Fruit fly (Drosophila melanogaster) whole organism, embryonic: Measurements from ENCODE around the gene CG6356.

Source experiments
- Abd-B ChIP-seq: fragments of 200-800 bp; sonication (Bioruptor generic); optimal IDR thresholded peaks from 2 replicates; lab custom pipeline; 2018; ENCODE audit warnings: missing biosample characterization, mild to moderate bottlenecking, missing genetic modification characterization, moderate library complexity
- Ada2b ChIP-seq: fragments of 200-800 bp; sonication (Bioruptor generic); IDR thresholded peaks from 2 replicates; pipeline ENCODE4 v1.3.6; 2022; ENCODE audit warnings: missing biosample characterization, missing genetic modification characterization
- Atf6 ChIP-seq: fragments of 200-800 bp; sonication (Bioruptor generic); IDR thresholded peaks from 2 replicates; pipeline ENCODE4 v1.3.6; 2022; ENCODE audit warnings: missing biosample characterization, missing genetic modification characterization
- Blimp-1 ChIP-seq: fragments of 200-800 bp; sonication (Bioruptor generic); optimal IDR thresholded peaks from 3 replicates; lab custom pipeline; 2018; ENCODE audit warnings: missing biosample characterization, missing genetic modification characterization, mild to moderate bottlenecking, moderate library complexity, missing genetic modification reagents
- CG1024 ChIP-seq: fragments of 200-800 bp; sonication (Bioruptor generic); IDR thresholded peaks from 2 replicates; pipeline ENCODE4 v1.3.6; 2022; ENCODE audit warnings: missing biosample characterization, missing genetic modification characterization
- CG10431 ChIP-seq: fragments of 200-800 bp; sonication (Bioruptor generic); optimal IDR thresholded peaks from 3 replicates; lab custom pipeline; 2018; ENCODE audit warnings: missing biosample characterization, mild to moderate bottlenecking, missing genetic modification characterization
- CG14860 ChIP-seq: fragments of 200-800 bp; sonication (Bioruptor generic); IDR thresholded peaks from 3 replicates; pipeline ENCODE4 v1.3.6; 2022; ENCODE audit warnings: missing biosample characterization, missing genetic modification characterization; ENCODE audit not compliant: partially characterized antibody
- CG15601 ChIP-seq: fragments of 200-800 bp; sonication (Bioruptor generic); optimal IDR thresholded peaks from 3 replicates; lab custom pipeline; 2019; ENCODE audit warnings: missing biosample characterization, mild to moderate bottlenecking, missing genetic modification characterization, moderate library complexity
- CG15696 ChIP-seq: fragments of 200-800 bp; sonication (Bioruptor generic); optimal IDR thresholded peaks from 2 replicates; lab custom pipeline; 2019; ENCODE audit warnings: missing biosample characterization, mild to moderate bottlenecking, missing genetic modification characterization, moderate library complexity
- CG1602 ChIP-seq: fragments of 200-800 bp; sonication (Bioruptor generic); optimal IDR thresholded peaks from 3 replicates; lab custom pipeline; 2016; ENCODE audit warnings: missing biosample characterization, missing genetic modification characterization
- CG1603 ChIP-seq: fragments of 200-800 bp; sonication (Bioruptor generic); optimal IDR thresholded peaks from 2 replicates; lab custom pipeline; 2019; ENCODE audit warnings: missing biosample characterization, mild to moderate bottlenecking, missing genetic modification characterization, moderate library complexity
- CG16779 ChIP-seq: fragments of 200-800 bp; sonication (Bioruptor generic); IDR thresholded peaks from 2 replicates; pipeline ENCODE4 v1.3.6; 2022; ENCODE audit warnings: missing biosample characterization, missing genetic modification characterization
- CG16815 ChIP-seq: fragments of 200-800 bp; sonication (Bioruptor generic); optimal IDR thresholded peaks from 3 replicates; lab custom pipeline; 2017; ENCODE audit warnings: missing biosample characterization, mild to moderate bottlenecking, missing genetic modification characterization
- CG17328 ChIP-seq: fragments of 200-800 bp; sonication (Bioruptor generic); IDR thresholded peaks from 2 replicates; pipeline ENCODE4 v1.3.6; 2022; ENCODE audit warnings: missing biosample characterization, missing genetic modification characterization
- CG17568 ChIP-seq: fragments of 200-800 bp; sonication (Bioruptor generic); optimal IDR thresholded peaks from 2 replicates; lab custom pipeline; 2018; ENCODE audit warnings: missing biosample characterization, mild to moderate bottlenecking, missing genetic modification characterization, moderate library complexity
- CG31365 ChIP-seq: fragments of 200-800 bp; sonication (Bioruptor generic); optimal IDR thresholded peaks from 2 replicates; lab custom pipeline; 2018; ENCODE audit warnings: missing biosample characterization, mild to moderate bottlenecking, missing genetic modification characterization
- CG3281 ChIP-seq: fragments of 200-800 bp; sonication (Bioruptor generic); optimal IDR thresholded peaks from 3 replicates; lab custom pipeline; 2017; ENCODE audit warnings: missing biosample characterization, mild to moderate bottlenecking, missing genetic modification characterization
- CG3995 ChIP-seq: fragments of 200-800 bp; sonication (Bioruptor generic); optimal IDR thresholded peaks from 3 replicates; lab custom pipeline; 2016; ENCODE audit warnings: missing biosample characterization, missing genetic modification characterization
- CG4328 ChIP-seq: fragments of 200-800 bp; sonication (Bioruptor generic); optimal IDR thresholded peaks from 3 replicates; lab custom pipeline; 2017; ENCODE audit warnings: missing biosample characterization, missing genetic modification reagents, missing genetic modification characterization
- CG43689 ChIP-seq: fragments of 200-800 bp; sonication (Bioruptor generic); IDR thresholded peaks from 2 replicates; pipeline ENCODE4 v1.3.6; 2022; ENCODE audit warnings: missing biosample characterization, missing genetic modification characterization
- CG5953 ChIP-seq: fragments of 200-800 bp; sonication (Bioruptor generic); IDR thresholded peaks from 2 replicates; pipeline ENCODE4 v1.3.6; 2022; ENCODE audit warnings: missing biosample characterization, missing genetic modification characterization
- CG6254 ChIP-seq: fragments of 200-800 bp; sonication (Bioruptor generic); optimal IDR thresholded peaks from 3 replicates; lab custom pipeline; 2017; ENCODE audit warnings: mild to moderate bottlenecking, missing biosample characterization, missing genetic modification reagents, missing genetic modification characterization
- CG9215 ChIP-seq: fragments of 200-800 bp; sonication (Bioruptor generic); IDR thresholded peaks from 2 replicates; pipeline ENCODE4 v1.3.6; 2022; ENCODE audit warnings: missing biosample characterization, missing genetic modification characterization
- Drgx ChIP-seq: fragments of 200-800 bp; sonication (Bioruptor generic); IDR thresholded peaks from 2 replicates; pipeline ENCODE4 v1.3.6; 2022; ENCODE audit warnings: missing biosample characterization, missing genetic modification characterization
- Ets65A ChIP-seq: fragments of 200-800 bp; sonication (Bioruptor generic); peaks from one replicate; lab custom pipeline; 2016; ENCODE audit warnings: missing biosample characterization, missing genetic modification characterization
- HLH4C ChIP-seq: fragments of 200-800 bp; sonication (Bioruptor generic); IDR thresholded peaks from 3 replicates; pipeline ENCODE4 v1.3.6; 2022; ENCODE audit warnings: missing biosample characterization, missing genetic modification characterization; ENCODE audit not compliant: partially characterized antibody
- Mad ChIP-seq: fragments of 200-800 bp; sonication (Bioruptor generic); optimal IDR thresholded peaks from 2 replicates; lab custom pipeline; 2016; ENCODE audit warnings: missing biosample characterization, missing genetic modification characterization
- Meics ChIP-seq: fragments of 200-800 bp; sonication (Bioruptor generic); optimal IDR thresholded peaks from 2 replicates; lab custom pipeline; 2017; ENCODE audit warnings: missing biosample characterization, mild to moderate bottlenecking, missing genetic modification characterization
- Nf-YB ChIP-seq: fragments of 200-800 bp; sonication (Bioruptor generic); optimal IDR thresholded peaks from 3 replicates; lab custom pipeline; 2019; ENCODE audit warnings: missing biosample characterization, mild to moderate bottlenecking, missing genetic modification characterization, moderate library complexity
- Nf-YC ChIP-seq: fragments of 200-800 bp; optimal IDR thresholded peaks from 3 replicates; lab custom pipeline; 2019; ENCODE audit warnings: missing biosample characterization, mild to moderate bottlenecking, missing genetic modification characterization, moderate library complexity
- TFAM ChIP-seq: fragments of 200-800 bp; sonication (Bioruptor generic); optimal IDR thresholded peaks from 2 replicates; lab custom pipeline; 2017; ENCODE audit warnings: missing biosample characterization, missing genetic modification characterization, inconsistent platforms
- bbx ChIP-seq: fragments of 200-800 bp; sonication (Bioruptor generic); IDR thresholded peaks from 2 replicates; pipeline ENCODE4 v1.3.6; 2022; ENCODE audit warnings: missing biosample characterization, missing genetic modification characterization; ENCODE audit not compliant: partially characterized antibody
- cas ChIP-seq: fragments of 200-800 bp; sonication (Bioruptor generic); IDR thresholded peaks from 2 replicates; pipeline ENCODE4 v1.3.6; 2022; ENCODE audit warnings: missing biosample characterization, missing genetic modification characterization
- da ChIP-seq: fragments of 200-800 bp; sonication (Bioruptor generic); optimal IDR thresholded peaks from 2 replicates; lab custom pipeline; 2016; ENCODE audit warnings: missing biosample characterization, missing genetic modification characterization
- dati ChIP-seq: fragments of 200-800 bp; sonication (Bioruptor generic); IDR thresholded peaks from 2 replicates; pipeline ENCODE4 v1.3.6; 2022; ENCODE audit warnings: missing biosample characterization, missing genetic modification characterization
- dm ChIP-seq: fragments of 200-800 bp; sonication (Bioruptor generic); optimal IDR thresholded peaks from 3 replicates; lab custom pipeline; 2016; ENCODE audit warnings: missing biosample characterization, missing genetic modification characterization
- dmrt11E ChIP-seq: fragments of 200-800 bp; sonication (Bioruptor generic); optimal IDR thresholded peaks from 3 replicates; lab custom pipeline; 2018; ENCODE audit warnings: missing biosample characterization, mild to moderate bottlenecking, missing genetic modification characterization, moderate library complexity
- dmrt99B ChIP-seq: fragments of 200-800 bp; sonication (Bioruptor generic); optimal IDR thresholded peaks from 2 replicates; lab custom pipeline; 2018; ENCODE audit warnings: missing biosample characterization, mild to moderate bottlenecking, missing genetic modification characterization, moderate library complexity
- grau ChIP-seq: fragments of 200-800 bp; optimal IDR thresholded peaks from 3 replicates; lab custom pipeline; 2019; ENCODE audit warnings: missing biosample characterization, mild to moderate bottlenecking, missing genetic modification characterization, moderate library complexity
- hkb ChIP-seq, 2 experiments: fragments of 200-800 bp in 1 of 2; fragments of >200 bp in 1 of 2; sonication (Bioruptor generic) in 1 of 2; IDR thresholded peaks in 1 of 2; optimal IDR thresholded peaks in 1 of 2; 2 replicates each; pipeline versions ENCODE4 v1.3.6 to Lab custom; 2017 to 2022; ENCODE audit warnings: missing biosample characterization in 1 of 2, missing genetic modification characterization in 1 of 2
- ken ChIP-seq: fragments of 200-800 bp; sonication (Bioruptor generic); IDR thresholded peaks from 3 replicates; pipeline ENCODE4 v1.3.6; 2022; ENCODE audit warnings: missing biosample characterization, missing genetic modification characterization
- lbe ChIP-seq: fragments of 200-800 bp; sonication (Bioruptor generic); optimal IDR thresholded peaks from 2 replicates; lab custom pipeline; 2016; ENCODE audit warnings: missing biosample characterization, mild to moderate bottlenecking, missing genetic modification characterization
- pan ChIP-seq, 4 experiments: fragments of >200 bp in 3 of 4; fragments of 200-800 bp in 1 of 4; sonication (Bioruptor generic) in 1 of 4; optimal IDR thresholded peaks in 3 of 4; IDR thresholded peaks in 1 of 4; 2 replicates each; pipeline versions ENCODE4 v1.3.6 to Lab custom; 2017 to 2022; ENCODE audit warnings: missing biosample characterization in 2 of 4, missing genetic modification characterization in 2 of 4, mixed read lengths in 1 of 4
- sens-2 ChIP-seq: fragments of 200-800 bp; sonication (Bioruptor generic); IDR thresholded peaks from 2 replicates; pipeline ENCODE4 v1.3.6; 2022; ENCODE audit warnings: missing biosample characterization, missing genetic modification characterization
- sr ChIP-seq: fragments of 200-800 bp; sonication (Bioruptor generic); IDR thresholded peaks from 3 replicates; pipeline ENCODE4 v1.3.6; 2022; ENCODE audit warnings: missing biosample characterization, missing genetic modification characterization
- twi ChIP-seq: fragments of 200-800 bp; optimal IDR thresholded peaks from 2 replicates; lab custom pipeline; 2019; ENCODE audit warnings: missing biosample characterization, mild to moderate bottlenecking, missing genetic modification characterization, moderate library complexity
- unpg ChIP-seq: fragments of 200-800 bp; sonication (Bioruptor generic); optimal IDR thresholded peaks from 3 replicates; lab custom pipeline; 2018; ENCODE audit warnings: missing biosample characterization, mild to moderate bottlenecking, missing genetic modification characterization, moderate library complexity

The CG6356 gene

DNA sequence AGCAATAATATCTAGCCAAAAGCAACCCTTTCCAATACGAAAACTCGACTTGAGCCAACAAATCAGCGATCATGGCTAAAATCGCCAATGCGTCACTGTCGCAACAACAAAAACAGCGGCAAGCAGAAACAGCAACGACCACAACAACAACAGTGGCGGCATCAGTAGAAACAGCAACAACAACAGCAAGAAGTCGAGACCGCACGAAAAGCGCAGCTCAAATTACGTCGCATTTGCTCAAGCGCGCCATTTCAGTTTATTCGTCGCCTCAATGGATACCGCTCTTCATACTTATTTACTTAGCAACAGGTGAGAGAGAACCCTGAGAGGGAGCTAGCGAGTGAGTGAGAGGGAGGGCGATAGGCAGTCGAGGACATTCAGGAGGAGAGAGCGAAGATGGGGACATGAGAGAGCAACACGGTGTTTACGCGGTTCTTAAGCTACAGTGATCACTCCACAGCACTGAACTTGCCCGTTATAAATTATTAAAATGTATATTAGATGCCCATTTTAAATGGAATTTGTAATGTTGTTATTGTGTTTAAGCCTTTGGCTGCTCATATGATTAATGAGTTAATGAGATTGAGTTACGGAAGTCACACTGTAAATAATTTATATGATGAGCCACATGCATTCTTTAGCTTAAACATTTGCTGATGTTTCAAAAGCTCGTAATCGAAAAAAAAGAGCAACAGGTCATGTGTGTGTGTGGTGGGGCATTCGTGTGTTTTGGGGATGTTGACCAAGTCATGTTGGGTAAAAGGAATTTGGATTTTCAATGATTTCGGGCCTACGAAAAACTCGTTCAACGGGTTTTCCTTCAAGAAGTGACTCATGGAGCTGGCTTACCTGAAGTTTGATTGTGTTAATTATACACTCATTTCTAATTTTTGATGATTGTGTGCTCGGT lies 12.1 kb downstream of the CG6356 start (continued):
- TF ChIP-seq CG31365 (tag; lab: Kevin White, UChicago) (no peak), CG1602 (GFP tag; lab: Kevin White, UChicago) (peak; percentile 76), grau (tag; lab: Kevin White, UChicago) (peak; percentile 98), twi (peak; percentile 53), CG3995 (GFP tag; lab: Kevin White, UChicago) (no peak), cas (GFP tag; lab: Robert Waterston, UW) (peak; percentile 65), unpg (GFP tag; lab: Kevin White, UChicago) (peak; percentile 87), CG5953 (GFP tag; lab: Robert Waterston, UW) (0 out of 2 replicates have a peak, but pooled peaks have one; percentile 56), bbx (no peak), Drgx (GFP tag; lab: Robert Waterston, UW) (peak; percentile 94), dmrt11E (tag; lab: Kevin White, UChicago) (peak; percentile 85), CG1024 (GFP tag; lab: Robert Waterston, UW) (no peak), CG16815 (GFP tag; lab: Kevin White, UChicago) (peak; percentile 78), CG15601 (tag; lab: Kevin White, UChicago) (peak; percentile 60), CG15696 (tag; lab: Kevin White, UChicago) (peak; percentile 88), CG10431 (GFP tag; lab: Kevin White, UChicago) (no peak), CG17328 (peak; percentile 87), dmrt99B (tag; lab: Kevin White, UChicago) (peak; percentile 81), CG16779 (GFP tag; lab: Robert Waterston, UW) (peak; percentile 75; the same call in 1 of the 2 replicates), pan (optimal IDR thresholded peaks at IDR 0.05; lab: Kevin White, UChicago) (no peak), pan (GFP tag; optimal IDR thresholded peaks at IDR 0.05 in 1 of 2, IDR thresholded peaks at IDR 0.05 in 1 of 2) (peak in 1 of 2 experiments; percentile 88), CG14860 (GFP tag; lab: Robert Waterston, UW) (no peak), Mad (peak; percentile 50), lbe (GFP tag; lab: Kevin White, UChicago) (peak; percentile 98), CG1603 (tag; lab: Kevin White, UChicago) (peak; percentile 89), Ada2b (GFP tag; lab: Robert Waterston, UW) (peak; percentile 87), Blimp-1 (peak; percentile 64), CG3281 (GFP tag; lab: Kevin White, UChicago) (peak; percentile 75), hkb (optimal IDR thresholded peaks at IDR 0.05; lab: Kevin White, UChicago) (no peak), hkb (GFP tag; IDR thresholded peaks at IDR 0.05; lab: Robert Waterston, UW) (peak; percentile 87), Abd-B (peak; percentile 75), sens-2 (GFP tag; lab: Robert Waterston, UW) (peak; percentile 17; the same call in 1 of the 2 replicates), Nf-YC (tag; lab: Kevin White, UChicago) (peak; percentile 21), ken (GFP tag; lab: Robert Waterston, UW) (peak; percentile 72; the same call in 2 of the 3 replicates), Nf-YB (peak; percentile 44), sr (GFP tag; lab: Robert Waterston, UW) (no peak), da (GFP tag; lab: Kevin White, UChicago) (no peak), Atf6 (GFP tag; lab: Robert Waterston, UW) (peak; percentile 71), CG4328 (GFP tag; lab: Kevin White, UChicago) (no peak), TFAM (GFP tag; lab: Kevin White, UChicago) (peak; percentile 36), Meics (GFP tag; lab: Kevin White, UChicago) (peak; percentile 5), dati (GFP tag; lab: Robert Waterston, UW) (peak; percentile 39), CG17568 (GFP tag; lab: Kevin White, UChicago) (peak; percentile 60), CG6254 (no peak), HLH4C (GFP tag; lab: Robert Waterston, UW) (no peak), dm (GFP tag; lab: Kevin White, UChicago) (peak; percentile 49), CG43689 (GFP tag; lab: Robert Waterston, UW) (peak; percentile 46; the same call in 1 of the 2 replicates), CG9215 (GFP tag; lab: Robert Waterston, UW) (peak; percentile 75), Ets65A (GFP tag; lab: Kevin White, UChicago) (peak; percentile 91)
